Worm (Caenorhabditis elegans): Measurements from ENCODE around the gene dsb-1.

The dsb-1 gene

ce11 chrIV:12425595-12425994 is 16.9 kb downstream of the dsb-1 start (continued):
- TF ChIP-seq dmd-8 (GFP tag; IDR thresholded peaks at IDR 0.05): no peak

- TF ChIP-seq duxl-1 (tag; optimal IDR thresholded peaks at IDR 0.05; ENCODE audit: poor library complexity) (no peak), snpc-1.2 (GFP tag; IDR thresholded peaks at IDR 0.05) (0 out of 2 replicates have a peak, but pooled peaks have one; percentile 5), saeg-2 (GFP tag; IDR thresholded peaks at IDR 0.05) (0 out of 2 replicates have a peak, but pooled peaks have one; percentile 36), T20F7.1 (GFP tag; optimal IDR thresholded peaks at IDR 0.05) (no peak), F44E2.7 (GFP tag; IDR thresholded peaks at IDR 0.05) (0 out of 2 replicates have a peak, but pooled peaks have one; percentile 32), unc-130 (GFP tag; optimal IDR thresholded peaks at IDR 0.05) (no peak), set-16 (GFP tag; IDR thresholded peaks at IDR 0.05) (peak; percentile 99), mxl-3 (GFP tag; optimal IDR thresholded peaks at IDR 0.05) (no peak), php-3 (GFP tag; IDR thresholded peaks at IDR 0.05) (0 out of 2 replicates have a peak, but pooled peaks have one; percentile 13), ctbp-1 (GFP tag; IDR thresholded peaks at IDR 0.05) (no peak), T26A8.4 (GFP tag; IDR thresholded peaks at IDR 0.05) (peak; percentile 47; the same call in 1 of the 2 replicates), madf-5 (GFP tag; IDR thresholded peaks at IDR 0.05) (peak in 1 of 2 experiments; percentile 99; a peak in 2 of 4 replicates), nhr-25 (tag; optimal IDR thresholded peaks at IDR 0.05; ENCODE audit: borderline replicate concordance, insufficient read depth) (no peak), egl-43 (GFP tag; IDR thresholded peaks at IDR 0.05) (no peak), lin-29 (GFP tag; IDR thresholded peaks at IDR 0.05) (0 out of 2 replicates have a peak, but pooled peaks have one; percentile 17), spr-3 (GFP tag; optimal IDR thresholded peaks at IDR 0.05) (no peak), nhr-111 (GFP tag; optimal IDR thresholded peaks at IDR 0.05) (no peak), hlh-11 (tag; optimal IDR thresholded peaks at IDR 0.05) (peak; percentile 49)
Observed at ce11 chrIV:12427687-12428284, 19.1 kb downstream of the dsb-1 start.

- peak; percentile 4 for TF ChIP-seq aha-1 (tag)
- no peak for TF ChIP-seq zip-2 (tag; optimal IDR thresholded peaks at IDR 0.05)
- TF ChIP-seq mxl-3 (GFP tag; optimal IDR thresholded peaks at IDR 0.05): peak; percentile 2
Observed at ce11 chrIV:12428467-12428866, 19.7 kb downstream of the dsb-1 start, which contains the start of gene col-130. Gene col-130 (minus strand): TSS chrIV:12428516.

DNA sequence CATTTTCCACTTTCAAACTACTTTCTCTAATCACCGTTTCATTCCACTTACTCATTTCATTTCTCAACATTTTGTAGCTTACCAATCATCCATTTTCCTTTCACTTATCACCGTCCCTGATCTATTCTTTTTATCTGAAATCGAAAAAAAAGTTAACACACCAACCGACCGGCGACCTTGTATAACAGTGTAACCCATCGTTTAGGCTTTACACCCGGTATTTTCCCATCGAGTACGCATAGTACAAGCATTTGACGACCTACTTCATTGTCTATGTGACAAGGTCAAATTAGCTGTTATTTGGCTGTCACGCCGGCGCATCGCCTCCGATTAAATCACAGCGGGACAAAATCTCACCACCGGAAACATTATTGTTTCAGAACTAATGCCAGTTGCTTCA is 20.8 kb downstream of the dsb-1 start:
- TF ChIP-seq fkh-10 (GFP tag; optimal IDR thresholded peaks at IDR 0.05) (no peak), dmd-9 (GFP tag; IDR thresholded peaks at IDR 0.05) (no peak), nhr-76 (tag; optimal IDR thresholded peaks at IDR 0.05) (no peak), nhr-102 (tag; optimal IDR thresholded peaks at IDR 0.05) (no peak), F49E8.2 (tag; optimal IDR thresholded peaks at IDR 0.05; ENCODE audit: borderline replicate concordance) (no peak), zfp-2 (tag; optimal IDR thresholded peaks at IDR 0.05) (no peak), nhr-77 (tag; optimal IDR thresholded peaks at IDR 0.05) (no peak), unc-62 (GFP tag; optimal IDR thresholded peaks at IDR 0.05 in 1 of 2) (peak in 1 of 2 experiments; percentile 86), unc-62 (tag; optimal IDR thresholded peaks at IDR 0.05) (no peak), ztf-7 (tag; optimal IDR thresholded peaks at IDR 0.05) (no peak), nhr-25 (tag; optimal IDR thresholded peaks at IDR 0.05; ENCODE audit: borderline replicate concordance, insufficient read depth) (peak; percentile 9), mep-1 (tag; optimal IDR thresholded peaks at IDR 0.05) (no peak), ceh-28 (tag; optimal IDR thresholded peaks at IDR 0.05) (no peak), php-3 (GFP tag; IDR thresholded peaks at IDR 0.05) (no peak), zag-1 (tag; optimal IDR thresholded peaks at IDR 0.05) (no peak), daf-19 (GFP tag; conservative IDR thresholded peaks at IDR 0.05) (no peak), hlh-11 (tag; optimal IDR thresholded peaks at IDR 0.05) (no peak), zip-11 (GFP tag; IDR thresholded peaks at IDR 0.05) (no peak), aha-1 (tag) (peak; percentile 16), ZK546.5 (tag; optimal IDR thresholded peaks at IDR 0.05) (no peak), dve-1 (tag; optimal IDR thresholded peaks at IDR 0.05; ENCODE audit: insufficient read depth) (no peak), ceh-44 (GFP tag; IDR thresholded peaks at IDR 0.05) (no peak), fos-1 (tag; optimal IDR thresholded peaks at IDR 0.05) (no peak), tag-97 (GFP tag; IDR thresholded peaks at IDR 0.05) (no peak), egl-27 (tag; optimal IDR thresholded peaks at IDR 0.05) (no peak), spr-3 (GFP tag; optimal IDR thresholded peaks at IDR 0.05) (no peak), nhr-11 (tag; optimal IDR thresholded peaks at IDR 0.05) (no peak)
